Worm (Caenorhabditis elegans): ENCODE results near the gene srz-16.

The srz-16 gene

DNA sequence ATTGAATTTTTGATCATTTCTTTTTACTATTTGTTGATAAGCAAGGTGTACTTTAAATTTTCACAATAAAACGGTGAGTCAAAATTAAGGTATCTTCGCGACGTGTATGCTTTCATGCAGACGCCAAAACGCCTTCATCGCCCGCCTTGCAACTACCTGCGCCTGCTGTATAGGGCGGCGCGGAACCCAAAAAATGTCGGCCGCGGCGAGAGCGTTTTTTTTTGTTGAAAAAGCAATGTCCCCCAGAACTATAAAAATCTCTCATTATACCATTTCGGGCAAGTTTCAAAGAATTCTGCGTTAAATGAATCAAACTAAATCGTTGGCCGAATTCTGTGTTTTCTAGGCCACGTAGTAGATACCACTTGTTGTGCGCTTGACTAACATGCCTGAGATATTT is 42.8 kb downstream of the srz-16 start:
- no peak for TF ChIP-seq tbx-37 (GFP tag; conservative IDR thresholded peaks at IDR 0.05)
- no peak for TF ChIP-seq ceh-13 (GFP tag; optimal IDR thresholded peaks at IDR 0.05)
- no peak for TF ChIP-seq tra-4 (tag; optimal IDR thresholded peaks at IDR 0.05)
- no peak for TF ChIP-seq aly-1 (tag; optimal IDR thresholded peaks at IDR 0.05)
- no peak for TF ChIP-seq B0310.2 (tag; optimal IDR thresholded peaks at IDR 0.05)
- TF ChIP-seq ama-1 (optimal IDR thresholded peaks at IDR 0.05): no peak
- TF ChIP-seq scrt-1 (GFP tag; IDR thresholded peaks at IDR 0.05): no peak
- no peak for TF ChIP-seq ets-7 (tag; optimal IDR thresholded peaks at IDR 0.05)
- no peak for TF ChIP-seq flt-1 (GFP tag; IDR thresholded peaks at IDR 0.05)
- no peak for TF ChIP-seq hnd-1 (tag; optimal IDR thresholded peaks at IDR 0.05)
- TF ChIP-seq hmg-4 (GFP tag; optimal IDR thresholded peaks at IDR 0.05): no peak
- TF ChIP-seq sea-1 (GFP tag; conservative IDR thresholded peaks at IDR 0.05): no peak
- no peak for TF ChIP-seq ceh-36 (tag; optimal IDR thresholded peaks at IDR 0.05)
- no peak for TF ChIP-seq tbx-11 (GFP tag; IDR thresholded peaks at IDR 0.05)
- no peak for TF ChIP-seq F13C5.2 (tag; optimal IDR thresholded peaks at IDR 0.05)
- TF ChIP-seq hmbx-1 (tag; optimal IDR thresholded peaks at IDR 0.05): no peak
- TF ChIP-seq pes-1 (GFP tag; IDR thresholded peaks at IDR 0.05): no peak

ce11 chrV:20142285-20142684 is 44.2 kb downstream of the srz-16 start, which contains the start of gene Y113G7A.12:
Gene Y113G7A.12 (plus strand): TSS chrV:20142585.
- TF ChIP-seq pes-1 (GFP tag; IDR thresholded peaks at IDR 0.05) (no peak), tbx-37 (GFP tag; conservative IDR thresholded peaks at IDR 0.05) (no peak), tra-4 (tag; optimal IDR thresholded peaks at IDR 0.05) (no peak), hmg-4 (GFP tag; optimal IDR thresholded peaks at IDR 0.05) (no peak), scrt-1 (GFP tag; IDR thresholded peaks at IDR 0.05) (no peak), ceh-36 (tag; optimal IDR thresholded peaks at IDR 0.05) (no peak), B0310.2 (tag; optimal IDR thresholded peaks at IDR 0.05) (no peak), hnd-1 (tag; optimal IDR thresholded peaks at IDR 0.05) (no peak), hmbx-1 (tag; optimal IDR thresholded peaks at IDR 0.05) (no peak), flt-1 (GFP tag; IDR thresholded peaks at IDR 0.05) (no peak), aly-1 (tag; optimal IDR thresholded peaks at IDR 0.05) (no peak), ama-1 (optimal IDR thresholded peaks at IDR 0.05) (no peak), ceh-13 (GFP tag; optimal IDR thresholded peaks at IDR 0.05) (no peak), F13C5.2 (tag; optimal IDR thresholded peaks at IDR 0.05) (no peak), ets-7 (tag; optimal IDR thresholded peaks at IDR 0.05) (no peak)

DNA sequence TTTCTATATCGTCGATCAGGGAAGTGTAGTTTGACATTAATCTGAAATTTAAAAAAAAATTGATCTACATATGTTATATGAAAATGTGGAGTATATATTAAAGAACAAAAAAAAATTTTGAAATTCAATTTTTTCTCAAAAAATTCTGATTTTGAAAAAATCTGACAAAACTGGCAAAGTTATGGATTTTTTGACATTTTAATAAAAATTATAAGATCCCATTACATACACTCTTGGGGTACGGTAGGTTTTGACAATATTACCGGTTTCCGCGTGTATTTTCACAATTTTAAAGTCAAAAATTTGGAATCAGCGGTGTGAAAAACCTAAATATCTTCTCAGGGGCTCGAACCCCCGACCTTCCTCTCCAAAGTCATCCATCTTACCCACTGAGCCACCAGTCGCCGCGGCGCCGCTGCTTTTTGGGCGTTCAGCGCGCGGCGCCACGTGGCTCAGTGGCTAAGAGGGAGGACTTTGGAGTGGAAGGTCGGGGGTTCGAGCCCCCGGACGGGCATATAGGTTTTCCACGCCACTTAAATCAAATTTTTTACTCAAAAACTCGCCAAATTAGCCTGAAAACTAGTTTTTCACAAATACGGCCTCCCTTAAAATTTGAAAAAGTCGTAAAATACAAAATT is 48.0 kb downstream of the srz-16 start, which contains the start of gene Y113G7A.14:
Y113G7A.14 (minus strand) TSS at position 51 of the 638 bp plus-strand sequence.
- no peak for TF ChIP-seq ceh-36 (tag; optimal IDR thresholded peaks at IDR 0.05)
- no peak for TF ChIP-seq hmg-4 (GFP tag; optimal IDR thresholded peaks at IDR 0.05)
- TF ChIP-seq sea-1 (GFP tag; conservative IDR thresholded peaks at IDR 0.05): no peak
- TF ChIP-seq tbx-37 (GFP tag; conservative IDR thresholded peaks at IDR 0.05): no peak
- no peak for TF ChIP-seq tra-4 (tag; optimal IDR thresholded peaks at IDR 0.05)

DNA sequence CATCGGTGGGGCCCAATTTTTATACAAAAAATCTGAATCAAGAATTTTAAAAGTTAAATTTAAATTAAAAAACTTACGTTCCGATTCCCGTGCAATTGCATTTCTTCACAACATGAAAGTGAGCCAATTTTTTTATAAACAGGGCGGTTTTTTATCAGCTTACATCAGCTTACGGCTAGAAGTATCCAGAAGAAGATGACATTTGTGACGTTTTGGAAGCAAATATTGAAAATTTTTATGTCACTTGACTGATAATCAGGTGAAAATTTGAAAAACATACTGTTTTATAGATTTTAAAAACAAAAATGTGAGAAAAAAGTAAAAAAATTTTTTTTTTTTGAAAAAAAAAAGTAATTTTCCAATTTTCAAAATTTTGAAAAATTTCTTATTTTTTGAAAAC is 51.2 kb downstream of the srz-16 start, which contains the start of gene Y113G7A.22:
Y113G7A.22 (minus strand) TSS at position 101 of the 400 bp plus-strand sequence.
- TF ChIP-seq F13C5.2 (tag; optimal IDR thresholded peaks at IDR 0.05) (no peak), ceh-13 (GFP tag; optimal IDR thresholded peaks at IDR 0.05) (no peak), ceh-36 (tag; optimal IDR thresholded peaks at IDR 0.05) (no peak), scrt-1 (GFP tag; IDR thresholded peaks at IDR 0.05) (no peak), sea-1 (GFP tag; conservative IDR thresholded peaks at IDR 0.05) (no peak), tbx-37 (GFP tag; conservative IDR thresholded peaks at IDR 0.05) (no peak), tra-4 (tag; optimal IDR thresholded peaks at IDR 0.05) (no peak), B0310.2 (tag; optimal IDR thresholded peaks at IDR 0.05) (no peak), hmg-4 (GFP tag; optimal IDR thresholded peaks at IDR 0.05) (no peak), hnd-1 (tag; optimal IDR thresholded peaks at IDR 0.05) (no peak), ama-1 (optimal IDR thresholded peaks at IDR 0.05) (no peak), tbx-11 (GFP tag; IDR thresholded peaks at IDR 0.05) (no peak), ets-7 (tag; optimal IDR thresholded peaks at IDR 0.05) (no peak)

DNA sequence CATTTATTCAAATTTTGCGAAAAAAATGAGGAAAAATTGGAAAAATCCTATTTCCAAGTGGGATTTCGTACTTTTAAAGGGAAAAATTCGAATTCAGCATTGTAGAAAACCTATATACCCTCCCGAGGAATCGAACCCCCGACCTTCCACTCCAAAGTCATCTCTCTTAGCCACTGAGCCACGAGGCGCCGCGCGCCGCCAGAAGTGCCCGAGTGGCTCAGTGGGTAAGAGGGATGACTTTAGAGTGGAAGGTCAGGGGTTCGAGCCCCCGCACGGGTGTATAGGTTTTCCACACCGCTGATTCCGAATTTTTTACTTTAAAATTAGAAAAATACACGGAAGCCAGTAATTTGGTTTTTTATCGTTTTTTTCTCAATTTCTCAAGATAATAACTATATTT is 51.7 kb downstream of the srz-16 start:
- no peak for TF ChIP-seq flt-1 (GFP tag; IDR thresholded peaks at IDR 0.05)
- no peak for TF ChIP-seq tra-4 (tag; optimal IDR thresholded peaks at IDR 0.05)
- no peak for TF ChIP-seq sea-1 (GFP tag; conservative IDR thresholded peaks at IDR 0.05)
- TF ChIP-seq ceh-13 (GFP tag; optimal IDR thresholded peaks at IDR 0.05): no peak
- TF ChIP-seq hmg-4 (GFP tag; optimal IDR thresholded peaks at IDR 0.05): no peak
- TF ChIP-seq B0310.2 (tag; optimal IDR thresholded peaks at IDR 0.05): no peak
- TF ChIP-seq pes-1 (GFP tag; IDR thresholded peaks at IDR 0.05): no peak
- TF ChIP-seq hmbx-1 (tag; optimal IDR thresholded peaks at IDR 0.05): no peak
- no peak for TF ChIP-seq ceh-36 (tag; optimal IDR thresholded peaks at IDR 0.05)
- TF ChIP-seq ets-7 (tag; optimal IDR thresholded peaks at IDR 0.05): no peak
- TF ChIP-seq tbx-37 (GFP tag; conservative IDR thresholded peaks at IDR 0.05): no peak
- no peak for TF ChIP-seq hnd-1 (tag; optimal IDR thresholded peaks at IDR 0.05)
- TF ChIP-seq ama-1 (optimal IDR thresholded peaks at IDR 0.05): no peak
- TF ChIP-seq aly-1 (tag; optimal IDR thresholded peaks at IDR 0.05): no peak
- no peak for TF ChIP-seq F13C5.2 (tag; optimal IDR thresholded peaks at IDR 0.05)
- TF ChIP-seq scrt-1 (GFP tag; IDR thresholded peaks at IDR 0.05): no peak
- TF ChIP-seq tbx-11 (GFP tag; IDR thresholded peaks at IDR 0.05): no peak

All from whole organism, early embryonic.